Worm (Caenorhabditis elegans): ENCODE data around the gene cyn-12.

DNA sequence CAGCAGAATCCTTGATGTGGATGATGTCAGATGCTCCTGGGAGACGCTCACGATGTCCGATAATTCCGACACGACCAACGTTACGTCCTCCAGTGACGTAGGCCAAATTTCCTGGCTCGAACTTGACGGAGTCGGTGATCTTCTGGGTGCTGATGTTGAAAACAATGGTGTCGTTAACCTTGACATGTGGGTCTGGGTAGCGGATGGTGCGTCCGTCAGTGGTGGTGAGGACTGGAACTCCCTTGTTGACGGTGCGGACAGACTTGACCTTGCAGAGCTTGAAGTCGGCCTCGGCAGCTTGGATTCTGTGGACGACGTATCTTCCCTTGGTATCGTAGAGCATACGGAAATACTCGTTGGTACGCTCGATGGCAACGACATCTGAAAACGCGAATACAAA is 49.0 kb downstream of the cyn-12 start:
- no peak for TF ChIP-seq K11D2.4 (GFP tag; IDR thresholded peaks at IDR 0.05)
- TF ChIP-seq ztf-25 (GFP tag; IDR thresholded peaks at IDR 0.05): no peak
- TF ChIP-seq ztf-26 (tag; optimal IDR thresholded peaks at IDR 0.05): no peak
- no peak for TF ChIP-seq him-1 (tag; optimal IDR thresholded peaks at IDR 0.05)
- TF ChIP-seq akir-1 (GFP tag; optimal IDR thresholded peaks at IDR 0.05): no peak

Data from whole organism, young adult.